Worm (Caenorhabditis elegans) whole organism, midembryonic: ENCODE data around the gene F11E6.11.

Experiments used
- med-1 ChIP-seq: sonication (generic microtip); optimal IDR thresholded peaks from 2 replicates; lab custom pipeline; 2017; ENCODE audit warnings: missing genetic modification characterization, mild to moderate bottlenecking, missing compliant biosample characterization, antibody characterized with exemption, missing genetic modification reagents; ENCODE audit not compliant: insufficient read depth
- ztf-23 ChIP-seq: fragments of 200-800 bp; sonication (Bioruptor generic); IDR thresholded peaks from 2 replicates; pipeline ENCODE4 v1.3.6; 2022; ENCODE audit warnings: missing genetic modification reagents, missing genetic modification characterization, missing compliant biosample characterization

DNA sequence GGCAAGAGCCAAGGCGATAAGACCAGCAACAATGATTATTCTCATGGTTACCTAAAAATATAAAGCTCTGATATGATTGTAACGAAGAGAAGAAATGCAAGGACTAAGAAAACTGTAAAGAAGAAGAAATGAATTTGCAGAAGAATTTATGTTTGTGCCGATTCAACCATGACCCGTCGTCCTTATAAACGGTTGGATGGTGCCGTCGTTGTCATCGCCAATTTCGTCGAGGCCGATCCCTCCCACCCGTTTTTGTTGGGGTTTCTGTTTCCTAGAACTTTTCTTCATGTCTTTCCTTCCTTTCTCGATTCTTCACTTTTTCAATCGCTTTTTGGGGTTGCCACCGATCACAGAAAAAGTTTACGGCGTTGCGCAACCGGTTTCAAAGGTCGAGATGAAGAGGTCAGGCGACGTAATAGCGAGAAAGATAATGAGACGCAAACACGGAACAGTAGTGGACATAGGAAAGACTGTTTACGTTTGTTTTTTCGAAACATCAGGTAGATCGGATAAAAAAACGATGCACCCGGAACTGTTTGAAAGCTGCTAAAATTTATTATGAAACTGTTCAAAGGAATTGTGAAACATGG is 29.3 kb downstream of the F11E6.11 start, which contains the start of gene epic-1:
- no peak for TF ChIP-seq med-1 (GFP tag; lab: Kevin White, UChicago)
- TF ChIP-seq ztf-23 (GFP tag; lab: Robert Waterston, UW) = no peak
